Fruit fly (Drosophila melanogaster) whole organism, embryonic: Measurements from ENCODE around the gene sicily.

Experiments
- BtbVII ChIP-seq: fragments of 200-800 bp; sonication (Bioruptor generic); optimal IDR thresholded peaks from 3 replicates; lab custom pipeline; 2017; ENCODE audit warnings: missing biosample characterization, mild to moderate bottlenecking, missing genetic modification characterization
- CG10654 ChIP-seq: fragments of 200-800 bp; sonication (Bioruptor generic); optimal IDR thresholded peaks from 2 replicates; lab custom pipeline; 2016; ENCODE audit warnings: missing biosample characterization, missing genetic modification characterization
- CG14050 ChIP-seq: fragments of 200-800 bp; sonication (Bioruptor generic); IDR thresholded peaks from 3 replicates; pipeline ENCODE4 v1.3.6; 2022; ENCODE audit warnings: missing biosample characterization, missing genetic modification characterization
- CG16863 ChIP-seq: fragments of 200-800 bp; sonication (Bioruptor generic); optimal IDR thresholded peaks from 3 replicates; lab custom pipeline; 2016; ENCODE audit warnings: missing biosample characterization, missing genetic modification characterization
- CG1792 ChIP-seq: fragments of 200-800 bp; sonication (Bioruptor generic); optimal IDR thresholded peaks from 2 replicates; lab custom pipeline; 2016; ENCODE audit warnings: missing biosample characterization, missing genetic modification characterization
- CG2129 ChIP-seq: fragments of 200-800 bp; sonication (Bioruptor generic); IDR thresholded peaks from 2 replicates; pipeline ENCODE4 v1.3.6; 2022; ENCODE audit warnings: missing biosample characterization, missing genetic modification characterization; ENCODE audit not compliant: partially characterized antibody
- CG2875 ChIP-seq: fragments of 200-800 bp; sonication (Bioruptor generic); optimal IDR thresholded peaks from 2 replicates; lab custom pipeline; 2017; ENCODE audit warnings: missing biosample characterization, mild to moderate bottlenecking, missing genetic modification characterization, missing genetic modification reagents
- CG30431 ChIP-seq: fragments of 200-800 bp; sonication (Bioruptor generic); optimal IDR thresholded peaks from 2 replicates; lab custom pipeline; 2017; ENCODE audit warnings: missing biosample characterization, missing genetic modification characterization
- CG3065 ChIP-seq: fragments of 200-800 bp; sonication (Bioruptor generic); optimal IDR thresholded peaks from 2 replicates; lab custom pipeline; 2016; ENCODE audit warnings: missing biosample characterization, missing genetic modification characterization
- CG4424 ChIP-seq: fragments of 200-800 bp; sonication (Bioruptor generic); optimal IDR thresholded peaks from 3 replicates; lab custom pipeline; 2016; ENCODE audit warnings: missing biosample characterization, missing genetic modification characterization
- CG7839 ChIP-seq: fragments of 200-800 bp; sonication (Bioruptor generic); optimal IDR thresholded peaks from 3 replicates; lab custom pipeline; 2018; ENCODE audit warnings: missing biosample characterization, mild to moderate bottlenecking, missing genetic modification characterization, moderate library complexity
- CG7963 ChIP-seq: fragments of 200-800 bp; sonication (Bioruptor generic); IDR thresholded peaks from 3 replicates; pipeline ENCODE4 v1.3.6; 2022; ENCODE audit warnings: missing biosample characterization, missing genetic modification characterization; ENCODE audit not compliant: partially characterized antibody
- CG8388 ChIP-seq: fragments of 200-800 bp; sonication (Bioruptor generic); optimal IDR thresholded peaks from 2 replicates; lab custom pipeline; 2019; ENCODE audit warnings: missing biosample characterization, mild to moderate bottlenecking, missing genetic modification characterization, moderate library complexity
- Dfd ChIP-seq, 2 experiments: fragments of >200 bp; optimal IDR thresholded peaks; 2 replicates each; lab custom pipeline; 2017; ENCODE audit warnings: missing biosample characterization in 2 of 2, missing genetic modification characterization in 2 of 2
- Drgx ChIP-seq: fragments of 200-800 bp; sonication (Bioruptor generic); IDR thresholded peaks from 2 replicates; pipeline ENCODE4 v1.3.6; 2022; ENCODE audit warnings: missing biosample characterization, missing genetic modification characterization
- GATAe ChIP-seq: fragments of 200-800 bp; sonication (Bioruptor generic); conservative IDR thresholded peaks from 2 replicates; pipeline ENCODE4 v1.3.6; 2022; ENCODE audit warnings: missing biosample characterization, missing genetic modification characterization
- MESR4 ChIP-seq: fragments of 200-800 bp; sonication (Bioruptor generic); optimal IDR thresholded peaks from 2 replicates; lab custom pipeline; 2018; ENCODE audit warnings: missing biosample characterization, mild to moderate bottlenecking, missing genetic modification characterization, moderate library complexity
- Meics ChIP-seq: fragments of 200-800 bp; sonication (Bioruptor generic); optimal IDR thresholded peaks from 2 replicates; lab custom pipeline; 2017; ENCODE audit warnings: missing biosample characterization, mild to moderate bottlenecking, missing genetic modification characterization
- NC2α ChIP-seq: fragments of 200-800 bp; sonication (Bioruptor generic); optimal IDR thresholded peaks from 2 replicates; lab custom pipeline; 2016; ENCODE audit warnings: missing biosample characterization, missing genetic modification characterization
- Nf-YC ChIP-seq: fragments of 200-800 bp; optimal IDR thresholded peaks from 3 replicates; lab custom pipeline; 2019; ENCODE audit warnings: missing biosample characterization, mild to moderate bottlenecking, missing genetic modification characterization, moderate library complexity
- Ravus ChIP-seq: fragments of 200-800 bp; sonication (Bioruptor generic); IDR thresholded peaks from 2 replicates; pipeline ENCODE4 v1.3.6; 2022; ENCODE audit warnings: missing biosample characterization, missing genetic modification characterization
- Scr ChIP-seq: fragments of 200-800 bp; sonication (Bioruptor generic); IDR thresholded peaks from 2 replicates; pipeline ENCODE4 v1.3.6; 2022; ENCODE audit warnings: missing biosample characterization, missing genetic modification characterization; ENCODE audit not compliant: partially characterized antibody
- bbx ChIP-seq: fragments of 200-800 bp; sonication (Bioruptor generic); IDR thresholded peaks from 2 replicates; pipeline ENCODE4 v1.3.6; 2022; ENCODE audit warnings: missing biosample characterization, missing genetic modification characterization; ENCODE audit not compliant: partially characterized antibody
- bowl ChIP-seq: fragments of 200-800 bp; sonication (Bioruptor generic); IDR thresholded peaks from 2 replicates; pipeline ENCODE4 v1.3.6; 2022; ENCODE audit warnings: missing biosample characterization, missing genetic modification characterization
- hkb ChIP-seq, 2 experiments: fragments of 200-800 bp in 1 of 2; fragments of >200 bp in 1 of 2; sonication (Bioruptor generic) in 1 of 2; IDR thresholded peaks in 1 of 2; optimal IDR thresholded peaks in 1 of 2; 2 replicates each; pipeline versions ENCODE4 v1.3.6 to Lab custom; 2017 to 2022; ENCODE audit warnings: missing biosample characterization in 1 of 2, missing genetic modification characterization in 1 of 2
- klu ChIP-seq: fragments of 200-800 bp; sonication (Bioruptor generic); IDR thresholded peaks from 2 replicates; pipeline ENCODE4 v1.3.6; 2022; ENCODE audit warnings: missing biosample characterization, missing genetic modification characterization
- knrl ChIP-seq: fragments of 200-800 bp; sonication (Bioruptor generic); IDR thresholded peaks from 3 replicates; pipeline ENCODE4 v1.3.6; 2022; ENCODE audit warnings: missing biosample characterization, missing genetic modification characterization; ENCODE audit not compliant: partially characterized antibody
- lilli ChIP-seq: fragments of 200-800 bp; sonication (Bioruptor generic); optimal IDR thresholded peaks from 3 replicates; lab custom pipeline; 2016; ENCODE audit warnings: missing biosample characterization, missing genetic modification characterization
- mirr ChIP-seq: fragments of 200-800 bp; sonication (Bioruptor generic); optimal IDR thresholded peaks from 3 replicates; lab custom pipeline; 2018; ENCODE audit warnings: missing biosample characterization, mild to moderate bottlenecking, missing genetic modification characterization
- pan ChIP-seq, 4 experiments: fragments of >200 bp in 3 of 4; fragments of 200-800 bp in 1 of 4; sonication (Bioruptor generic) in 1 of 4; optimal IDR thresholded peaks in 3 of 4; IDR thresholded peaks in 1 of 4; 2 replicates each; pipeline versions ENCODE4 v1.3.6 to Lab custom; 2017 to 2022; ENCODE audit warnings: missing biosample characterization in 2 of 4, missing genetic modification characterization in 2 of 4, mixed read lengths in 1 of 4
- prd ChIP-seq, 3 experiments: fragments of >200 bp in 2 of 3; fragments of 200-800 bp in 1 of 3; sonication (Bioruptor generic) in 1 of 3; optimal IDR thresholded peaks in 2 of 3; IDR thresholded peaks in 1 of 3; 2 replicates in 2 of 3; 3 replicates in 1 of 3; pipeline versions ENCODE4 v1.3.6 to Lab custom; 2017 to 2022; ENCODE audit warnings: missing biosample characterization in 1 of 3, missing genetic modification characterization in 1 of 3
- psq ChIP-seq: fragments of 200-800 bp; sonication (Bioruptor generic); optimal IDR thresholded peaks from 2 replicates; lab custom pipeline; 2017; ENCODE audit warnings: missing biosample characterization, missing genetic modification characterization
- repo ChIP-seq: fragments of 200-800 bp; sonication (Bioruptor generic); optimal IDR thresholded peaks from 2 replicates; lab custom pipeline; 2016; ENCODE audit warnings: missing biosample characterization, missing genetic modification characterization
- row ChIP-seq: fragments of 200-800 bp; sonication (Bioruptor generic); IDR thresholded peaks from 3 replicates; pipeline ENCODE4 v1.3.6; 2022; ENCODE audit warnings: missing biosample characterization, missing genetic modification characterization
- tin ChIP-seq: fragments of 200-800 bp; sonication (Bioruptor generic); optimal IDR thresholded peaks from 3 replicates; lab custom pipeline; 2016; ENCODE audit warnings: missing biosample characterization, missing genetic modification characterization
- tup ChIP-seq: fragments of 200-800 bp; sonication (Bioruptor generic); optimal IDR thresholded peaks from 2 replicates; lab custom pipeline; 2016; ENCODE audit warnings: missing biosample characterization, mild to moderate bottlenecking, missing genetic modification characterization, moderate library complexity
- zen2 ChIP-seq: fragments of 200-800 bp; sonication (Bioruptor generic); IDR thresholded peaks from 3 replicates; pipeline ENCODE4 v1.3.6; 2022; ENCODE audit warnings: missing biosample characterization, missing genetic modification characterization; ENCODE audit not compliant: partially characterized antibody
- zfh2 ChIP-seq: fragments of 200-800 bp; sonication (Bioruptor generic); optimal IDR thresholded peaks from 2 replicates; lab custom pipeline; 2016; ENCODE audit warnings: missing biosample characterization, missing genetic modification characterization

sicily gene

dm6 chrX:11875146-11875830, 16.2 kb upstream of the sicily start (continued):
- TF ChIP-seq Scr (GFP tag; lab: Robert Waterston, UW) (no peak), CG8388 (no peak), lilli (GFP tag; lab: Kevin White, UChicago) (no peak), psq (GFP tag; lab: Kevin White, UChicago) (no peak), CG30431 (GFP tag; lab: Kevin White, UChicago) (no peak), Nf-YC (tag; lab: Kevin White, UChicago) (no peak), tup (no peak), CG7839 (no peak), pan (optimal IDR thresholded peaks at IDR 0.05; lab: Kevin White, UChicago) (no peak), pan (GFP tag; optimal IDR thresholded peaks at IDR 0.05 in 1 of 2, IDR thresholded peaks at IDR 0.05 in 1 of 2) (peak in 1 of 2 experiments; percentile 8), knrl (GFP tag; lab: Robert Waterston, UW) (no peak), CG7963 (no peak), tin (no peak), CG3065 (GFP tag; lab: Kevin White, UChicago) (no peak), Ravus (GFP tag; lab: Robert Waterston, UW) (no peak), Dfd (GFP tag; optimal IDR thresholded peaks at IDR 0.05; lab: Kevin White, UChicago) (no peak), mirr (GFP tag; lab: Kevin White, UChicago) (peak; percentile 30)

dm6 chrX:11877165-11877564, 14.4 kb upstream of the sicily start, which contains the start of gene CG10352:
TSS of gene CG10352 (minus strand) at chrX:11877168.
- no peak for TF ChIP-seq zen2 (GFP tag; lab: Robert Waterston, UW)
- no peak for TF ChIP-seq CG1792 (GFP tag; lab: Kevin White, UChicago)
- no peak for TF ChIP-seq CG16863
- no peak for TF ChIP-seq CG10654 (GFP tag; lab: Kevin White, UChicago)
- TF ChIP-seq bbx (GFP tag; lab: Robert Waterston, UW), result no peak
- TF ChIP-seq GATAe (GFP tag; lab: Robert Waterston, UW), result no peak
- no peak for TF ChIP-seq repo (GFP tag; lab: Kevin White, UChicago)
- TF ChIP-seq hkb (optimal IDR thresholded peaks at IDR 0.05; lab: Kevin White, UChicago), result no peak
- TF ChIP-seq hkb (GFP tag; IDR thresholded peaks at IDR 0.05; lab: Robert Waterston, UW), result 0 out of 2 replicates have a peak, but pooled peaks have one; percentile 14
- TF ChIP-seq NC2α (GFP tag; lab: Kevin White, UChicago), result no peak
- TF ChIP-seq BtbVII, result no peak
- no peak for TF ChIP-seq prd (optimal IDR thresholded peaks at IDR 0.05; lab: Kevin White, UChicago)
- TF ChIP-seq prd (GFP tag; IDR thresholded peaks at IDR 0.05; lab: Robert Waterston, UW), result 0 out of 3 replicates have a peak, but pooled peaks have one; percentile 14
- no peak for TF ChIP-seq klu (GFP tag; lab: Robert Waterston, UW)
- TF ChIP-seq CG14050 (GFP tag; lab: Robert Waterston, UW), result no peak
- TF ChIP-seq Drgx (GFP tag; lab: Robert Waterston, UW), result peak; percentile 48; the same call in 1 of the 2 replicates
- peak; percentile 57 for TF ChIP-seq Meics (GFP tag; lab: Kevin White, UChicago)
- TF ChIP-seq row (GFP tag; lab: Robert Waterston, UW), result peak; percentile 51
- no peak for TF ChIP-seq zfh2 (GFP tag; lab: Kevin White, UChicago)
- TF ChIP-seq CG2875, result no peak
- no peak for TF ChIP-seq MESR4
- TF ChIP-seq bowl (GFP tag; lab: Robert Waterston, UW), result no peak
- TF ChIP-seq CG4424 (GFP tag; lab: Kevin White, UChicago), result no peak
- TF ChIP-seq CG2129 (GFP tag; lab: Robert Waterston, UW), result no peak
